Worm (Caenorhabditis elegans) whole organism, early embryonic: ENCODE data around the gene W08F4.13.
"Not testable (repeated sequence)": the region's sequence is repeated elsewhere in the genome, so short reads cannot be mapped to it uniquely, and the experiment has no call there.

Source experiments
- B0310.2 ChIP-seq: sonication (generic microtip); optimal IDR thresholded peaks from 2 replicates; lab custom pipeline; 2016; ENCODE audit warnings: mild to moderate bottlenecking, missing genetic modification characterization, missing compliant biosample characterization
- F13C5.2 ChIP-seq: sonication (generic microtip); optimal IDR thresholded peaks from 2 replicates; lab custom pipeline; 2017; ENCODE audit warnings: mild to moderate bottlenecking, missing genetic modification characterization, inconsistent platforms, missing compliant biosample characterization
- aly-1 ChIP-seq: sonication (generic microtip); optimal IDR thresholded peaks from 2 replicates; lab custom pipeline; 2016; ENCODE audit warnings: missing genetic modification characterization, missing compliant biosample characterization
- ama-1 ChIP-seq: fragments of 150-350 bp; optimal IDR thresholded peaks from 2 replicates; lab custom pipeline; 2014
- ceh-13 ChIP-seq: fragments of 200-800 bp; sonication (Bioruptor generic); optimal IDR thresholded peaks from 2 replicates; lab custom pipeline; 2018; ENCODE audit warnings: mild to moderate bottlenecking, missing genetic modification characterization, missing compliant biosample characterization
- ceh-36 ChIP-seq: sonication (generic microtip); optimal IDR thresholded peaks from 2 replicates; lab custom pipeline; 2016; ENCODE audit warnings: missing genetic modification characterization, inconsistent platforms, missing compliant biosample characterization
- ets-7 ChIP-seq: sonication (generic microtip); optimal IDR thresholded peaks from 2 replicates; lab custom pipeline; 2016; ENCODE audit warnings: missing genotype, missing genetic modification characterization, missing compliant biosample characterization
- flt-1 ChIP-seq: fragments of 200-800 bp; sonication (Bioruptor generic); IDR thresholded peaks from 2 replicates; pipeline ENCODE4 v1.3.6; 2022; ENCODE audit warnings: missing genetic modification characterization, missing compliant biosample characterization
- hmbx-1 ChIP-seq: sonication (generic microtip); optimal IDR thresholded peaks from 2 replicates; lab custom pipeline; 2016; ENCODE audit warnings: mild to moderate bottlenecking, missing genetic modification characterization, missing compliant biosample characterization
- hmg-4 ChIP-seq: fragments of 200-800 bp; sonication (Bioruptor generic); optimal IDR thresholded peaks from 2 replicates; lab custom pipeline; 2018; ENCODE audit warnings: mild to moderate bottlenecking, missing genetic modification characterization, missing compliant biosample characterization
- hnd-1 ChIP-seq: sonication (generic microtip); optimal IDR thresholded peaks from 2 replicates; lab custom pipeline; 2016; ENCODE audit warnings: missing genetic modification characterization, missing compliant biosample characterization
- pes-1 ChIP-seq: fragments of 200-800 bp; sonication (Bioruptor generic); IDR thresholded peaks from 2 replicates; pipeline ENCODE4 v1.3.6; 2022; ENCODE audit warnings: missing genetic modification reagents, missing genetic modification characterization, missing compliant biosample characterization
- scrt-1 ChIP-seq: fragments of 200-800 bp; sonication (Bioruptor generic); IDR thresholded peaks from 2 replicates; pipeline ENCODE4 v1.3.6; 2022; ENCODE audit warnings: missing genetic modification characterization, missing compliant biosample characterization
- sea-1 ChIP-seq: fragments of 200-800 bp; sonication (Bioruptor generic); conservative IDR thresholded peaks from 2 replicates; pipeline ENCODE4 v1.3.6; 2022; ENCODE audit warnings: missing genetic modification characterization, missing compliant biosample characterization
- tbx-11 ChIP-seq: fragments of 200-800 bp; sonication (Bioruptor generic); IDR thresholded peaks from 2 replicates; pipeline ENCODE4 v1.3.6; 2022; ENCODE audit warnings: missing genetic modification characterization, missing compliant biosample characterization
- tbx-37 ChIP-seq: fragments of 200-800 bp; sonication (Bioruptor generic); conservative IDR thresholded peaks from 2 replicates; pipeline ENCODE4 v1.3.6; 2022; ENCODE audit warnings: missing genetic modification reagents, missing genetic modification characterization, missing compliant biosample characterization
- tra-4 ChIP-seq: sonication (generic microtip); optimal IDR thresholded peaks from 2 replicates; lab custom pipeline; 2017; ENCODE audit warnings: missing genetic modification characterization, missing compliant biosample characterization

W08F4.13 gene

DNA sequence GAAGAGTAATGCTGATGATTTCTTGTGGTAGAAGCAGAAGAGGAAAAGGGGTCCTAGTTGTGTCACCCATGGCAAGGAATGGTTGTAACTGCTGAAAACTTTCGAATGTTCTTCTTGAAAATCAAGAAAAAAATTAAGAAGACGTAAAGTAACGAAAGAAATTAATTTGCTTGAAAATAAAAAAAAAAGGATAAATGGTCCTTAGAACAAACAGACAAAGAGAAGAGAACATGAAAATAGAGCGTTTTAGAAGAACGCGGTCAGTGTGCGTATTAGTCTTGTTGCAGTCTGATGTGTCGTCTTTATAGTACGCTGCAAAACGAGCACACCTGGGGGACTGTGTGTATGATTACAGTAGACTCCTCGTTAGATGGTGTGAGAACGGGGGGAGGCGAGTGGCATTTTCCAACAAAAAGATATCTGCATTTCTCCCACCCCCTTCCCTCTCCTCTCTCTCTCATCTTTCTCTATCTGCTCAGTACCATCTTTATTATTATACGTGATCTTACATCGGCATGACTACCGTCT is at the start of gene W08F4.13, which contains the start of gene W08F4.12:
Gene W08F4.13 (plus strand): TSS at position 478 of the 528 bp plus-strand sequence.
Gene W08F4.12 (minus strand): TSS at position 101 of the 528 bp plus-strand sequence.
- TF ChIP-seq B0310.2 (tag; lab: Kevin White, UChicago), result no peak

DNA sequence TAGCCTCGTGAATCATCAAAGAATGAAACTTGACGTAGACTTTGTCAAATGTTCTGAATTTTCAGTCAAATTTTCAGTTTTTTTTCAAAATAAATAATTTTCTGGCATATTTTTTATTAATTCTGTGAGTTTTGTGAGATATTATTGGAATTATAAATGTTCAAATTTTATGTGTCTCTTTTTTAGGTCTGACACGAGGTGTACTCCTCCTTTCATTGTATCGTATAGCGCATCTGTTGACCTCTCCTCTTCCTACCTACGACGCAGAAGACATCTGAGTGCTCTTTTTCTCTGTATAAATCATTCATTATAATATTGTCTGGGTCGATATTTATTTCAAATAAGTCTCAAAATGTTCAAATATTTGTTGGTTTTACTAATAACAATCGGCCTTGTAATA is 49.4 kb upstream of the W08F4.13 start, which contains the start of gene T27A1.3:
Gene T27A1.3 (plus strand): TSS at position 301 of the 400 bp plus-strand sequence.
- TF ChIP-seq F13C5.2 (tag; lab: Kevin White, UChicago); tbx-37 (GFP tag; lab: Robert Waterston, UW); pes-1 (GFP tag; lab: Robert Waterston, UW): not testable (repeated sequence)

DNA sequence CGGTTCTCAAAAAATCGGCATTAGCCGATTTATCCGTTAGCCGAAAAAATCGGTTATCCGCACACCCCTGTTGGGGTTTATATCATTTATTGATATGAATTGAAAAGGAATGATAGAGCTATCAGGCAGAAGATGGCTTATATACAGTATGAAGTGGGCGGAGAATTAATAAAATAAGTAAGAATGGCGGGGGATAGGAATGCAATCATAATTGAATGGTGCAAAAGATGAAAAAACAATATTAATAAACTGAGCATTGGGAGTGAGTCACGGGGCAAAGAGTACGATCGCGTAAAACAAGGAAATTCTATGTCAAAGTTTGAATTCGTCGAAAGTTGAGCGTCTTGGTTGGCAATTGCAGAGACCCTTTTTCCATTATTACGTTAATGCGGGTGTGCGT is 47.8 kb upstream of the W08F4.13 start, which contains the start of gene T27A1.2:
Gene T27A1.2 (minus strand): TSS at position 101 of the 400 bp plus-strand sequence.
- TF ChIP-seq F13C5.2 (tag; lab: Kevin White, UChicago) (no peak), ets-7 (no peak), tbx-37 (GFP tag; lab: Robert Waterston, UW) (no peak), hmbx-1 (tag; lab: Kevin White, UChicago) (no peak), ceh-36 (tag; lab: Kevin White, UChicago) (no peak), hmg-4 (GFP tag; lab: Kevin White, UChicago) (no peak), B0310.2 (tag; lab: Kevin White, UChicago) (no peak), tra-4 (tag; lab: Kevin White, UChicago) (no peak)

DNA sequence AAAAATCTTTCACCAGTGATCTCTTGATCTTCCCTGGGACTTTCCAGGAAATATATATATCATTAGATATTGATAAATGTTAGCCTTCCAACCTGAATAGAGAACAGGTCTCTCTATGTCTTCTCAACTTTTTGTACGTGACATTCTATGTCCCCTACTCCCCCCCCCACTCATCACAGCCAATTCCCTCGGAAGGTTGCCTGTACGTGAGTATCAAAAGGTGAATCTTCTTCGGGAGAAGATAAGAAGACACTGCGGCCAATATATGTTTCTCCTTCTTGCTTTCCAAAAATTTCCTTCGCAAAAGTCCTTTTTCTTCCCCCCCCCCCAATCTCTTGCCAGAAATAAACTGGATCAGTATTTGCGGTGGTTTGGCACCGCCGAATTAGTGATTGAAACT is 42.2 kb upstream of the W08F4.13 start:
- no peak for TF ChIP-seq ceh-13 (GFP tag; lab: Kevin White, UChicago)
- TF ChIP-seq aly-1 (tag; lab: Kevin White, UChicago), result no peak
- TF ChIP-seq tbx-37 (GFP tag; lab: Robert Waterston, UW), result no peak
- no peak for TF ChIP-seq hmbx-1 (tag; lab: Kevin White, UChicago)
- no peak for TF ChIP-seq ceh-36 (tag; lab: Kevin White, UChicago)
- no peak for TF ChIP-seq hmg-4 (GFP tag; lab: Kevin White, UChicago)
- TF ChIP-seq scrt-1 (GFP tag; lab: Robert Waterston, UW), result no peak
- TF ChIP-seq hnd-1 (tag; lab: Kevin White, UChicago), result no peak
- no peak for TF ChIP-seq tbx-11 (GFP tag; lab: Robert Waterston, UW)
- TF ChIP-seq tra-4 (tag; lab: Kevin White, UChicago), result no peak
- TF ChIP-seq F13C5.2 (tag; lab: Kevin White, UChicago), result no peak
- no peak for TF ChIP-seq pes-1 (GFP tag; lab: Robert Waterston, UW)
- no peak for TF ChIP-seq flt-1 (GFP tag; lab: Robert Waterston, UW)
- TF ChIP-seq ama-1 (lab: Kevin White, UChicago), result no peak
- no peak for TF ChIP-seq ets-7
- no peak for TF ChIP-seq sea-1 (GFP tag; lab: Robert Waterston, UW)

DNA sequence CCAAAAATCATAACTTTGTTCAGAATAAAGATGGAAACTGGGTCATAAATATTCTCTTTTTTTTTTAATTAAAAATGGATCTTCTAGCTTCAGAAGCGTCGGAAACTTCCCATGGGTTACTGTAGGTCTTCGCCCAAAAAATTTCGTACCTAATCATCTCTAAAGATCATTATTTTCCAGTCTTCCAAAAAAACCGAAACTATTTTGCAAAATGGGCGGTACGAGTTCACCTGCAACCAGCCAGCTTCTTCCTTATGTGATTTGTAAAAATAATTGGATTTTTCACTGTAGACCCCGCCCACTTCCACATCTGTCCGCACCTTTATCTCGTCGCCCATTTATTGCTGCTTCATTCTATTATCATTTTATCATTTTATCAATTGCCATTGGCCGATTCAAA is 38.2 kb upstream of the W08F4.13 start, which contains the start of gene mlt-10:
Gene mlt-10 (plus strand): TSS at position 301 of the 400 bp plus-strand sequence.
- TF ChIP-seq aly-1 (tag; lab: Kevin White, UChicago) (no peak), hnd-1 (tag; lab: Kevin White, UChicago) (no peak), sea-1 (GFP tag; lab: Robert Waterston, UW) (no peak), tbx-37 (GFP tag; lab: Robert Waterston, UW) (no peak), B0310.2 (tag; lab: Kevin White, UChicago) (no peak), ceh-13 (GFP tag; lab: Kevin White, UChicago) (no peak), ets-7 (no peak), ceh-36 (tag; lab: Kevin White, UChicago) (no peak), hmg-4 (GFP tag; lab: Kevin White, UChicago) (no peak), F13C5.2 (tag; lab: Kevin White, UChicago) (no peak), hmbx-1 (tag; lab: Kevin White, UChicago) (no peak), scrt-1 (GFP tag; lab: Robert Waterston, UW) (no peak), flt-1 (GFP tag; lab: Robert Waterston, UW) (no peak), ama-1 (lab: Kevin White, UChicago) (no peak)

DNA sequence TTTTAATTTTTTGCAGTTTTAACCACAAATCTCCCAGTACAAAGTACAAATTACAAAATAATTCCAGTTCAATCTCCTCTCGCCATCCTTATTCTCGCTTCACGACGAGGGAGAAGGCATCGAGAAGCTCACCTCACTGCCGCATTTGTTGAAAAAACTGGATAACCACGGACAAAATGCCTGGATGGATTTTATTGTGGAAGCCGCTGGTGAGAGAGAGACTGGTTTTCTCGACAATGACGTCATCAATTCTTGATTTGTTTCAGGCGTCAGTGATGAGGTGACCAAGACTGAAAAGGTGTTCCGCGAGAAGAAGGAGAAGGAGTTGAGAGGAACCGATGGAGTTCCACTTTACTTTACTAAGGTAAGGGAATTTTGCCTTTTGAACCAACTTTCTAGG is 35.1 kb upstream of the W08F4.13 start:
- TF ChIP-seq flt-1 (GFP tag; lab: Robert Waterston, UW) (no peak), pes-1 (GFP tag; lab: Robert Waterston, UW) (no peak), aly-1 (tag; lab: Kevin White, UChicago) (no peak), F13C5.2 (tag; lab: Kevin White, UChicago) (no peak), hnd-1 (tag; lab: Kevin White, UChicago) (no peak), tbx-37 (GFP tag; lab: Robert Waterston, UW) (no peak)

DNA sequence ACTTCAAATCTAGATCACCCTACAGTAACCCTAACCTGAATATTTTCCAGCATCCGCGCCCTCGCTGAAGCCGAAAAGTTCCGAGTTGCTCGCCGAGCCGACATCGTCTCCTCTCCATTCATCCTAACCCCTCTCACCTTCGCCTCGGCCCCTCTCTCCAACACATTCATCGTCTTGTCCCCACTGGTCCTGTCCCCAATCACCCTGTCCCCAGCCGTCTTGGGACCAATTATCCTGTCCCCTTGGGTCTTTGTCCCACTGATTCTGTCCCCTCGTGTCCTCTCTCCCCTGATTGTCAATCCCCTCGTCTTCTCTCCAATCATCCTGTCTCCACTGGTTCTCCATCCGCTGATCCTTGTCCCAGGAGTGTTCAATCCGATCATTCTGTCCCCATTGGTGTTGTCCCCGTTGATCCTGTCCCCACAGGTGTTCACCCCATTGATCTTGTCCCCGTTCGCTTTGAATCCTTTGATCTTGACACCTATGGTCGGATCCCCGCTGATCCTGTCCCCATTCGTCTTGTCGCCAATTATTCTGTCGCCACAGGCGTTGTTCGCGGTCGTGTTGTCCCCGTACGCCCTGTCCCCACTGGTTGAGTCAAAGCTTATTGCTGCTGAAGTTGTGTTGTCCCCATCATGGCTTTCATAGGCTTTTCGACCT is 33.2 kb upstream of the W08F4.13 start, which contains the start of gene lips-7:
Gene lips-7 (plus strand): TSS at position 610 of the 660 bp plus-strand sequence.
- peak; percentile 43 for TF ChIP-seq aly-1 (tag; lab: Kevin White, UChicago)
- no peak for TF ChIP-seq ceh-36 (tag; lab: Kevin White, UChicago)

DNA sequence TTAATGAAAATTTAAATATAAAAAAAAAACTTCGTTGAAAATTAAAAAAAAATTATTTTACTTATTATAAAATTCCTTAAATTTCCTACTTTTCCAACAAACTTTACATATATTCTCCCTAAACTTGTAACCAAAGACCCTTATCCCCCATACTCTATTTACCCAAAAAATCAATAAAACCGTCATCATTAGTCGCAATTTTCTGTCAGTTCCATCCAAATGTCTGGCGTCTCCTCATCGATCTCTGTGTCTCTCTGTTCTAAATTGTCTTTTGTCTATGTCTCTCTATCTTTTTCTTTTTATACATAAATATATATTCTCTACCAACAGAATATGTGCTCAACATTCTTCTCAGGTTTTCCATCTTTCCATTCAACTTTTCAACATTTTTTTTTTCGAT is 29.2 kb upstream of the W08F4.13 start:
- TF ChIP-seq tbx-11 (GFP tag; lab: Robert Waterston, UW) (no peak), hmbx-1 (tag; lab: Kevin White, UChicago) (no peak), aly-1 (tag; lab: Kevin White, UChicago) (no peak), pes-1 (GFP tag; lab: Robert Waterston, UW) (no peak), sea-1 (GFP tag; lab: Robert Waterston, UW) (no peak), hnd-1 (tag; lab: Kevin White, UChicago) (no peak), ama-1 (lab: Kevin White, UChicago) (no peak), flt-1 (GFP tag; lab: Robert Waterston, UW) (no peak), F13C5.2 (tag; lab: Kevin White, UChicago) (no peak), ets-7 (no peak), ceh-36 (tag; lab: Kevin White, UChicago) (no peak)
